Worm (Caenorhabditis elegans) whole organism, L4 larva: ENCODE data around the gene F02E11.3.
A peak's percentile ranks its signal among the peaks of the same experiment; 100 is the strongest.

Experiments
- D1046.2 ChIP-seq: fragments of 200-800 bp; sonication (Bioruptor generic); IDR thresholded peaks from 2 replicates; pipeline ENCODE4 v1.3.6; 2022; ENCODE audit warnings: missing genetic modification characterization, missing compliant biosample characterization
- F10B5.3 ChIP-seq: sonication (generic microtip); optimal IDR thresholded peaks from 2 replicates; lab custom pipeline; 2016; ENCODE audit warnings: mild to moderate bottlenecking, missing genetic modification characterization, missing compliant biosample characterization
- F26F4.8 ChIP-seq: fragments of 200-800 bp; sonication (Bioruptor generic); conservative IDR thresholded peaks from 2 replicates; pipeline ENCODE4 v1.3.6; 2022; ENCODE audit warnings: missing genetic modification characterization, missing compliant biosample characterization
- Y48G9A.11 ChIP-seq: fragments of 200-800 bp; sonication (Bioruptor generic); IDR thresholded peaks from 2 replicates; pipeline ENCODE4 v1.3.6; 2022; ENCODE audit warnings: missing genetic modification reagents, missing genetic modification characterization, missing compliant biosample characterization
- aha-1 ChIP-seq: fragments of 150-350 bp; peaks from one replicate; lab custom pipeline; 2014; ENCODE audit warnings: missing biosample characterization, missing genetic modification characterization
- aly-2 ChIP-seq: sonication (generic microtip); optimal IDR thresholded peaks from 2 replicates; lab custom pipeline; 2018; ENCODE audit warnings: missing biosample characterization, missing genetic modification characterization
- arid-1 ChIP-seq: fragments of 200-800 bp; sonication (Bioruptor generic); conservative IDR thresholded peaks from 2 replicates; pipeline ENCODE4 v1.3.6; 2022; ENCODE audit warnings: missing genetic modification reagents, missing genetic modification characterization, missing compliant biosample characterization
- ceh-82 ChIP-seq: sonication (generic microtip); optimal IDR thresholded peaks from 2 replicates; lab custom pipeline; 2017; ENCODE audit warnings: missing biosample characterization, missing genetic modification characterization
- ctbp-1 ChIP-seq: fragments of 200-800 bp; sonication (Bioruptor generic); IDR thresholded peaks from 2 replicates; pipeline ENCODE4 v1.3.6; 2022; ENCODE audit warnings: missing genetic modification reagents, missing genetic modification characterization, missing compliant biosample characterization
- daf-16 ChIP-seq, 3 experiments: sonication (generic microtip); optimal IDR thresholded peaks; 2 replicates each; lab custom pipeline; 2016 to 2017; ENCODE audit warnings: missing genetic modification characterization in 3 of 3, missing genetic modification reagents in 3 of 3, mild to moderate bottlenecking in 2 of 3, missing compliant biosample characterization in 2 of 3, missing biosample characterization in 1 of 3, moderate library complexity in 1 of 3
- daf-8 ChIP-seq: fragments of 200-800 bp; sonication (Bioruptor generic); IDR thresholded peaks from 2 replicates; pipeline ENCODE4 v1.3.6; 2022; ENCODE audit warnings: missing genetic modification characterization, missing compliant biosample characterization
- dmd-6 ChIP-seq: fragments of 200-800 bp; sonication (Bioruptor generic); IDR thresholded peaks from 2 replicates; pipeline ENCODE4 v1.3.6; 2022; ENCODE audit warnings: missing genetic modification reagents, missing genetic modification characterization, missing compliant biosample characterization
- dpl-1 ChIP-seq: fragments of 150-350 bp; optimal IDR thresholded peaks from 2 replicates; lab custom pipeline; 2014; ENCODE audit warnings: missing biosample characterization, missing genetic modification reagents, missing genetic modification characterization
- hif-1 ChIP-seq, 2 experiments: sonication (generic microtip); optimal IDR thresholded peaks; 2 replicates each; lab custom pipeline; 2016 to 2017; ENCODE audit warnings: missing compliant biosample characterization in 2 of 2, missing genetic modification characterization in 2 of 2, missing genetic modification reagents in 2 of 2, missing genotype in 2 of 2, mild to moderate bottlenecking in 1 of 2
- hlh-30 ChIP-seq: sonication (generic microtip); optimal IDR thresholded peaks from 2 replicates; lab custom pipeline; 2017; ENCODE audit warnings: antibody characterized with exemption, mild to moderate bottlenecking, missing genetic modification characterization, missing compliant biosample characterization; ENCODE audit not compliant: insufficient read depth
- hmg-1.1 ChIP-seq: fragments of 200-800 bp; sonication (Bioruptor generic); IDR thresholded peaks from 2 replicates; pipeline ENCODE4 v1.3.6; 2022; ENCODE audit warnings: missing genetic modification reagents, missing genetic modification characterization, missing compliant biosample characterization
- lin-15B ChIP-seq: fragments of 150-350 bp; sonication (generic microtip); optimal IDR thresholded peaks from 3 replicates; lab custom pipeline; 2014; ENCODE audit warnings: missing biosample characterization, missing genetic modification characterization
- lin-38 ChIP-seq: fragments of 200-800 bp; sonication (Bioruptor generic); IDR thresholded peaks from 2 replicates; pipeline ENCODE4 v1.3.6; 2022; ENCODE audit warnings: missing genetic modification reagents, missing genetic modification characterization, missing compliant biosample characterization
- lin-39 ChIP-seq: fragments of 150-350 bp; optimal IDR thresholded peaks from 2 replicates; lab custom pipeline; 2014; ENCODE audit warnings: missing biosample characterization, missing genetic modification reagents, missing genetic modification characterization
- lir-3 ChIP-seq: sonication (generic microtip); optimal IDR thresholded peaks from 2 replicates; lab custom pipeline; 2016; ENCODE audit warnings: mild to moderate bottlenecking, missing genetic modification characterization, missing compliant biosample characterization
- madf-9 ChIP-seq: fragments of 200-800 bp; sonication (Bioruptor generic); conservative IDR thresholded peaks from 2 replicates; pipeline ENCODE4 v1.3.6; 2022; ENCODE audit warnings: missing genetic modification reagents, missing genetic modification characterization, missing compliant biosample characterization
- mep-1 ChIP-seq: fragments of 150-350 bp; sonication (generic microtip); optimal IDR thresholded peaks from 3 replicates; lab custom pipeline; 2014; ENCODE audit warnings: missing biosample characterization, missing genetic modification characterization
- mes-2 ChIP-seq: sonication (generic microtip); optimal IDR thresholded peaks from 2 replicates; lab custom pipeline; 2016; ENCODE audit warnings: missing genotype, mild to moderate bottlenecking, missing genetic modification characterization, missing compliant biosample characterization; ENCODE audit not compliant: poor library complexity, severe bottlenecking
- nhr-10 ChIP-seq: fragments of 150-350 bp; optimal IDR thresholded peaks from 2 replicates; lab custom pipeline; 2014; ENCODE audit warnings: missing biosample characterization, missing genetic modification characterization
- nhr-102 ChIP-seq: sonication (generic microtip); optimal IDR thresholded peaks from 2 replicates; lab custom pipeline; 2016; ENCODE audit warnings: mild to moderate bottlenecking, missing genetic modification characterization, moderate library complexity, missing compliant biosample characterization
- nhr-111 ChIP-seq: fragments of 200-800 bp; sonication (Bioruptor generic); optimal IDR thresholded peaks from 2 replicates; lab custom pipeline; 2018; ENCODE audit warnings: mild to moderate bottlenecking, missing genetic modification characterization, missing compliant biosample characterization
- nhr-76 ChIP-seq: fragments of 150-350 bp; optimal IDR thresholded peaks from 2 replicates; lab custom pipeline; 2014; ENCODE audit warnings: missing biosample characterization, missing genetic modification characterization
- saeg-2 ChIP-seq: fragments of 200-800 bp; sonication (Bioruptor generic); IDR thresholded peaks from 2 replicates; pipeline ENCODE4 v1.3.6; 2022; ENCODE audit warnings: missing genetic modification reagents, missing genetic modification characterization, missing compliant biosample characterization
- sdz-12 ChIP-seq: fragments of 200-800 bp; sonication (Bioruptor generic); optimal IDR thresholded peaks from 2 replicates; lab custom pipeline; 2018; ENCODE audit warnings: mild to moderate bottlenecking, missing genetic modification characterization, missing compliant biosample characterization
- skn-1 ChIP-seq: fragments of 150-350 bp; optimal IDR thresholded peaks from 2 replicates; lab custom pipeline; 2014; ENCODE audit warnings: missing biosample characterization, missing genetic modification characterization
- tra-1 ChIP-seq: fragments of 200-800 bp; sonication (Bioruptor generic); IDR thresholded peaks from 2 replicates; pipeline ENCODE4 v1.3.6; 2022; ENCODE audit warnings: missing genetic modification reagents, missing genetic modification characterization, missing compliant biosample characterization
- unc-62 ChIP-seq, 3 experiments: fragments of 150-350 bp in 1 of 3; sonication (generic microtip); optimal IDR thresholded peaks in 2 of 3; peaks in 1 of 3; 1 replicate in 1 of 3; 2 replicates in 2 of 3; lab custom pipeline; 2014 to 2017; ENCODE audit warnings: missing biosample characterization in 3 of 3, missing genetic modification characterization in 3 of 3, missing genetic modification reagents in 3 of 3, missing genotype in 1 of 3
- vab-7 ChIP-seq: fragments of 200-800 bp; sonication (Bioruptor generic); IDR thresholded peaks from 2 replicates; pipeline ENCODE4 v1.3.6; 2022; ENCODE audit warnings: missing genetic modification reagents, missing genetic modification characterization, missing compliant biosample characterization
- zfp-3 ChIP-seq: fragments of 200-800 bp; sonication (Bioruptor generic); conservative IDR thresholded peaks from 2 replicates; pipeline ENCODE4 v1.3.6; 2022; ENCODE audit warnings: missing genetic modification reagents, missing genetic modification characterization, missing compliant biosample characterization
- zip-11 ChIP-seq: fragments of 200-800 bp; sonication (Bioruptor generic); IDR thresholded peaks from 2 replicates; pipeline ENCODE4 v1.3.6; 2022; ENCODE audit warnings: missing genetic modification characterization, missing compliant biosample characterization
- ztf-7 ChIP-seq: fragments of 150-350 bp; optimal IDR thresholded peaks from 2 replicates; lab custom pipeline; 2014; ENCODE audit warnings: missing biosample characterization, missing genetic modification characterization

Gene F02E11.3

ce11 chrII:3284558-3284957 is 9.7 kb upstream of the F02E11.3 start, which contains the start of gene scl-15:
scl-15 (minus strand) TSS chrII:3284658.
- TF ChIP-seq lin-38 (no peak), F10B5.3 (tag; lab: Kevin White, UChicago) (no peak), Y48G9A.11 (no peak), hmg-1.1 (GFP tag; lab: Robert Waterston, UW) (no peak), madf-9 (GFP tag; lab: Robert Waterston, UW) (no peak), mep-1 (no peak)

- TF ChIP-seq mep-1 (no peak), nhr-102 (tag; lab: Kevin White, UChicago) (no peak), skn-1 (tag; lab: Kevin White, UChicago) (no peak), hif-1 (tag; optimal IDR thresholded peaks at IDR 0.05; lab: Kevin White, UChicago) (no peak), vab-7 (GFP tag; lab: Robert Waterston, UW) (no peak), D1046.2 (GFP tag; lab: Robert Waterston, UW) (no peak), lin-39 (tag; lab: Kevin White, UChicago) (no peak), lir-3 (no peak), hlh-30 (tag; lab: Kevin White, UChicago) (no peak), ceh-82 (no peak), zip-11 (no peak), nhr-111 (no peak), lin-38 (no peak), nhr-10 (no peak), unc-62 (GFP tag; optimal IDR thresholded peaks at IDR 0.05 in 1 of 2; lab: Kevin White, UChicago) (no peak), unc-62 (tag; optimal IDR thresholded peaks at IDR 0.05; lab: Kevin White, UChicago) (no peak), lin-15B (tag; lab: Kevin White, UChicago) (no peak), dmd-6 (GFP tag; lab: Robert Waterston, UW) (no peak)
Observed at ce11 chrII:3282353-3282752, 7.5 kb upstream of the F02E11.3 start, which contains the start of gene nep-13. nep-13 (plus strand) TSS chrII:3282653.

ce11 chrII:3278634-3279033 is 3.8 kb upstream of the F02E11.3 start, which contains the start of gene wht-4:
wht-4 (plus strand) TSS chrII:3278934.
- TF ChIP-seq hlh-30 (tag; lab: Kevin White, UChicago) (no peak), lin-15B (tag; lab: Kevin White, UChicago) (no peak), tra-1 (GFP tag; lab: Robert Waterston, UW) (no peak), daf-16 (GFP tag; optimal IDR thresholded peaks at IDR 0.05; lab: Kevin White, UChicago) (no peak), daf-16 (tag; optimal IDR thresholded peaks at IDR 0.05; lab: Kevin White, UChicago) (no peak), unc-62 (GFP tag; optimal IDR thresholded peaks at IDR 0.05 in 1 of 2; lab: Kevin White, UChicago) (peak in 1 of 2 experiments; percentile 62), unc-62 (tag; optimal IDR thresholded peaks at IDR 0.05; lab: Kevin White, UChicago) (no peak)

- TF ChIP-seq Y48G9A.11 (no peak), ctbp-1 (GFP tag; lab: Robert Waterston, UW) (no peak), F26F4.8 (GFP tag; lab: Robert Waterston, UW) (no peak), saeg-2 (GFP tag; lab: Robert Waterston, UW) (no peak), nhr-76 (tag; lab: Kevin White, UChicago) (no peak), daf-8 (GFP tag; lab: Robert Waterston, UW) (no peak), aly-2 (tag; lab: Kevin White, UChicago) (no peak), madf-9 (GFP tag; lab: Robert Waterston, UW) (no peak), zfp-3 (GFP tag; lab: Robert Waterston, UW) (no peak), unc-62 (GFP tag; optimal IDR thresholded peaks at IDR 0.05 in 1 of 2; lab: Kevin White, UChicago) (peak in 1 of 2 experiments; percentile 6), unc-62 (tag; optimal IDR thresholded peaks at IDR 0.05; lab: Kevin White, UChicago) (no peak), tra-1 (GFP tag; lab: Robert Waterston, UW) (no peak), dpl-1 (no peak), zip-11 (no peak), ztf-7 (no peak), mes-2 (tag; lab: Kevin White, UChicago) (no peak), arid-1 (GFP tag; lab: Robert Waterston, UW) (0 out of 2 replicates have a peak, but pooled peaks have one; percentile 34), sdz-12 (no peak), aha-1 (peak; percentile 59)
Observed at ce11 chrII:3277686-3278085, 2.9 kb upstream of the F02E11.3 start, which contains the start of gene F02E11.4. F02E11.4 (minus strand) TSS chrII:3277786.
